Fruit fly (Drosophila melanogaster): ENCODE measurements around the gene Nrg.

DNA sequence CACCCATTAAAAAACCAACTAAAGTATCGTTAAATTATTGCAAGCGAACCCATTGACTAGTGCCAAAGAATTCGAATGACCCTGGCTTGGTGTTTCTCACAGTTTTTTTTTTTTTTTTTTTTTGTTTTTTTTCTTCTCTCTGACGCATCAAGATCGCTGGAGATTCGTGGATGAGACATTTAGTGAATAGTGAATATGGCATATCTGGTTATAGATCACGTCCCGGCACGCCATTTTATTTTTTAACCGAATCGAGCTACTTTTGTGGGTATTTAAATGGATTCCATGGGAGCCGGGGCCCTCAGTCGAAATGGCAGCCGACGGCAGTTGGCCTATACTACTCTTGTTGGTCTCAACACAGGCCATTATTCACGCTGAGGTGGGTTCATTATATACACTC, 40.4 kb upstream of the Nrg start, which contains the start of gene Cp7Fc:
- TF ChIP-seq CG12768 (GFP tag; optimal IDR thresholded peaks at IDR 0.05) (no peak), CG33017 (tag; optimal IDR thresholded peaks at IDR 0.05) (no peak), Crg-1 (GFP tag; optimal IDR thresholded peaks at IDR 0.05) (peak; percentile 8), ovo (GFP tag; optimal IDR thresholded peaks at IDR 0.05) (no peak)
